Worm (Caenorhabditis elegans): Measurements from ENCODE around the gene F39F10.4.
"Not testable (repeated sequence)": the region's sequence is repeated elsewhere in the genome, so short reads cannot be mapped to it uniquely, and the experiment has no call there.

F39F10.4 gene

DNA sequence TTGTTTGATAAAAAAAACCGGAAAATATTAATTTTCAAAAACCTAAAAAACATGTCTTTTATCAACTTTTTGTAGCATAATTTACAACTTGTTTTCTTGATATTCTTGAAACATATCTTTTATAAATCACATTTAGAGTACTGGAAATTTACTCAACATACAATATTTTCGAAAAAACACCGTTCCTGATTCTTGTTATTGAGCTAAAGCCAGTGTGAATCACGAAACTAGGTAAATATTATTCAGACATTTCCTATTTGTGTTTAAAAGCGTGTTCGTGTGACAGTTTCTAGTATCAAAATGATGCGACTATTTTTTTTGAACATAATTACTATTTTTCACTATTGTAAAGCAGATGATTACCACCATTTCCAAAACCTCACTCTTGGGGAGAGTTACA, 20.1 kb upstream of the F39F10.4 start, which contains the start of gene C30E1.4:
Gene C30E1.4 (plus strand): TSS at position 301 of the 400 bp plus-strand sequence.
- TF ChIP-seq madf-9 (GFP tag; conservative IDR thresholded peaks at IDR 0.05) (no peak), snpc-4 (tag; optimal IDR thresholded peaks at IDR 0.05) (no peak), jun-1 (tag; optimal IDR thresholded peaks at IDR 0.05) (no peak), unc-62 (GFP tag; optimal IDR thresholded peaks at IDR 0.05 in 1 of 2) (no peak), unc-62 (tag; optimal IDR thresholded peaks at IDR 0.05) (no peak), aha-1 (tag) (no peak)

DNA sequence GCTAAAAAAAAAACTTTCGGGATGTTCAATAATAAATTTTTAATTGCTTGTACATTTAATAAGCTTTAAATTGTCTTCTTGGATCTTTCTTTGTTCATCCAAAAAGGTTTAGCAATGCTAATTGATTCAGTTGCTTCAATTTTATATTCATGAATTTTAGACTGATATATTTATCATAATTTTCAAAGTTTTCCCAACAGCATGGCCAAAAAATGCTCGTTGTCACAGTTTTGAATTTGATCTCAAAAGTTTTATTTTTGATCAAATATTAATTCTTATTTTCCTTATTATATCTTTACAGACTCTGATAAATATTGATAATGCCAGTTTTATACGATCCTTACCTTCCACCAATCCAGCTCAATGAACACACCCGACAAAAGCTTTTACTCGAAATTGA, 18.0 kb upstream of the F39F10.4 start, which contains the start of gene fbxb-114:
Gene fbxb-114 (plus strand): TSS at position 301 of the 400 bp plus-strand sequence.
- TF ChIP-seq F10B5.3 (tag; optimal IDR thresholded peaks at IDR 0.05) (no peak), nhr-42 (GFP tag; IDR thresholded peaks at IDR 0.05) (no peak), unc-62 (GFP tag; optimal IDR thresholded peaks at IDR 0.05 in 1 of 2) (peak in 1 of 2 experiments; percentile 39), unc-62 (tag; optimal IDR thresholded peaks at IDR 0.05) (no peak)

DNA sequence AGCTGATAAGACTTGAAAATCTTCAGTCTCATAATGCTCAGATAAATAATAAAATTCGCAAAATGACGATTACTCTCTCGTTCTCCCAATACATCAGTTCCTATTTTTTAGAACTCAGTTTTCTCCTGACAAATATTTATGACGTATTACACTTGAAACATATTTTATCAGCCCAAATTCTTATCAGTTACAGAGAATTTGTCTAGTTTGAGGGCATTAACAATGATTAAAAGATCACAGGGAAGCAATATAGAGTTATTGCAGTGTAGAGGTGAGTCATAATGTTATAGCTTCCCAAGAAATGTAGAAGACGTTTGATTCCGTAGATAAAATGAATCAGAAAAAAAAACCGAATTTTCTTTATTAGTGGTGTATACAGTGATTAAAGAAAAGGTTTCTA, 15.9 kb upstream of the F39F10.4 start:
- no peak for TF ChIP-seq zip-11 (GFP tag; IDR thresholded peaks at IDR 0.05)
- TF ChIP-seq zfp-3 (GFP tag; conservative IDR thresholded peaks at IDR 0.05), result no peak
- no peak for TF ChIP-seq lir-3 (tag; optimal IDR thresholded peaks at IDR 0.05)
- TF ChIP-seq unc-62 (GFP tag; optimal IDR thresholded peaks at IDR 0.05 in 1 of 2), result peak in 1 of 2 experiments; percentile 43
- TF ChIP-seq unc-62 (tag; optimal IDR thresholded peaks at IDR 0.05), result no peak
- no peak for TF ChIP-seq fkh-10 (GFP tag; optimal IDR thresholded peaks at IDR 0.05)
- TF ChIP-seq attf-4 (tag; optimal IDR thresholded peaks at IDR 0.05), result no peak
- peak; percentile 70 for TF ChIP-seq nhr-28 (tag; optimal IDR thresholded peaks at IDR 0.05)
- TF ChIP-seq zip-2 (tag; optimal IDR thresholded peaks at IDR 0.05), result no peak
- TF ChIP-seq mdl-1 (tag; optimal IDR thresholded peaks at IDR 0.05), result no peak
- no peak for TF ChIP-seq madf-5 (GFP tag; IDR thresholded peaks at IDR 0.05)
- peak; percentile 54 for TF ChIP-seq pqm-1 (tag; optimal IDR thresholded peaks at IDR 0.05)
- no peak for TF ChIP-seq nhr-6 (tag; optimal IDR thresholded peaks at IDR 0.05)
- no peak for TF ChIP-seq T26A8.4 (GFP tag; IDR thresholded peaks at IDR 0.05)
- TF ChIP-seq skn-1 (tag; optimal IDR thresholded peaks at IDR 0.05), result no peak

DNA sequence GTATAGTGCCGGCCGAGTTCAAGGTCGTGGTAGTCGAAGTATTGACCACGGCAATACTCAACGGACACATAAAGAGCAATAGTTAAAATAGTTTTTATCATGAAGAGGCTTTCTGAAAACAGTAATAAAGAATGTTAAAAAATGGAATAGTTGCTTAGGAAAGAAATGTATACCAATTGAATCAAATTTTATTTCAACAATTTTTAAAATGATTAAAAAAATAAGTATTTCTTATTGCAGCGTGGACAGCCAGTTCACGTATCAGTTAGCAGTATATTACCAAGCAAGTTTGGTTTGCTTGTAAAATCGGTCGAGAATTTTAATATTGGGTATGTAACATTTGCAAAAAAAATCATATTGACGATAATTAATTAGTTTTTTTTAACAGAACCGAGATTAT, 10.2 kb upstream of the F39F10.4 start, which contains the start of gene F39F10.5:
Gene F39F10.5 (minus strand): TSS at position 101 of the 400 bp plus-strand sequence.
- TF ChIP-seq nhr-48 (tag; optimal IDR thresholded peaks at IDR 0.05); zfp-3 (GFP tag; conservative IDR thresholded peaks at IDR 0.05); ztf-7 (tag; optimal IDR thresholded peaks at IDR 0.05): not testable (repeated sequence)

DNA sequence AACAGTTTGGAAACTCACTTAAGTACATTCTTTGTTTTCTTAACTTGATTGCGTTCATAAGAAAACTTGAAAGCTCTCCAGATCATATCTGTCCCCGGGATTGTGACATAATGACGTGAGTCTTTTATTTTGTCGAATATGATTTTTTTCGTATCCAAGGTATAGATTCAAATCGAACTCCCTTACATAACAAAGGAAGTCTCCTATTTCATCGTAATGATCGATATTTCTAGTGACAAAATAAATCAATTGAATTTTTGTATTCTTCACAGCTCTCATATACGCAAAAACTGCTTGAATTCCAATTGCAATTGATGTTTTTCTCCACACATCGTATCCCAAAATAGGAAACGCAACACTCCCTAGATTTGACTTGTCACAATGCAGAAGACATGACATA, 862 bp downstream of the F39F10.4 start:
- TF ChIP-seq daf-19 (GFP tag; conservative IDR thresholded peaks at IDR 0.05) (no peak), aha-1 (tag) (peak; percentile 70)

DNA sequence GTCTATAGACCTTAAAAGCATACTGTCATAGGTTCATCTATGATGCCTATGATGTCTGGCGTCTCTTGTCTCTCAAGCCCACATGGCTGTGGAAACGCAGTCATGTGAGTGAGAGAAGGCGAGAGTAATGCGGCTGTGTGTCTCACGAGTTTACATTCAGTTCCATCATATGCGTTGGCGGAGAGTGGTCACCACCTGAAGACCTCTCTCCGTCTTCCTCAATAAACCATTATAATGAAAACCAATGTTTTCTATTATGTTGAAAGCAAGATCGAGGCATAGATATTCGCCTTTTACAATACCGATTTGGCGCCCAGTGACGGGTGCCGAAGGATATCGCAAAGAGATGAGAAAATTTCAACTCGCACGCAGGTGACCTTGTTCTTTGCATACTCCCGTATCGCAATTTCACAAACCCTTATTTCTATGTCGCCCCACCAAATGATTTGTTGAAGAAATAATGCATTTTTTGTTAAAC, 1.6 kb downstream of the F39F10.4 start:
- peak; percentile 42 for TF ChIP-seq nhr-25 (tag; optimal IDR thresholded peaks at IDR 0.05; ENCODE audit: borderline replicate concordance, insufficient read depth)
- 0 out of 2 replicates have a peak, but pooled peaks have one; percentile 31 for TF ChIP-seq T26A8.4 (GFP tag; IDR thresholded peaks at IDR 0.05)
- peak; percentile 79 for TF ChIP-seq mxl-3 (GFP tag; optimal IDR thresholded peaks at IDR 0.05)
- peak; percentile 81 for TF ChIP-seq hlh-11 (tag; optimal IDR thresholded peaks at IDR 0.05)
- TF ChIP-seq ceh-20 (GFP tag; IDR thresholded peaks at IDR 0.05), result 0 out of 2 replicates have a peak, but pooled peaks have one; percentile 14
- TF ChIP-seq hif-1 (tag; optimal IDR thresholded peaks at IDR 0.05), result peak in 1 of 2 experiments; percentile 1
- TF ChIP-seq nhr-11 (tag; optimal IDR thresholded peaks at IDR 0.05), result peak; percentile 18
- TF ChIP-seq egl-43 (GFP tag; IDR thresholded peaks at IDR 0.05), result 0 out of 2 replicates have a peak, but pooled peaks have one; percentile 28
- TF ChIP-seq set-16 (GFP tag; IDR thresholded peaks at IDR 0.05), result peak; percentile 41; the same call in 1 of the 2 replicates
- TF ChIP-seq aha-1 (tag), result peak; percentile 53
- 0 out of 2 replicates have a peak, but pooled peaks have one; percentile 10 for TF ChIP-seq php-3 (GFP tag; IDR thresholded peaks at IDR 0.05)
- peak; percentile 96 for TF ChIP-seq hlh-30 (tag; optimal IDR thresholded peaks at IDR 0.05; ENCODE audit: insufficient read depth)
- TF ChIP-seq arid-1 (GFP tag; conservative IDR thresholded peaks at IDR 0.05), result 0 out of 2 replicates have a peak, but pooled peaks have one; percentile 27
- TF ChIP-seq mdl-1 (tag; optimal IDR thresholded peaks at IDR 0.05), result peak; percentile 28 to 84
- TF ChIP-seq tra-1 (GFP tag; IDR thresholded peaks at IDR 0.05), result peak; percentile 54; the same call in 1 of the 2 replicates
- peak; percentile 79 for TF ChIP-seq dmd-6 (GFP tag; IDR thresholded peaks at IDR 0.05)
- peak; percentile 77 for TF ChIP-seq hmg-1.1 (GFP tag; IDR thresholded peaks at IDR 0.05)
- peak; percentile 67 for TF ChIP-seq nhr-28 (tag; optimal IDR thresholded peaks at IDR 0.05)
- TF ChIP-seq unc-62 (GFP tag; optimal IDR thresholded peaks at IDR 0.05 in 1 of 2), result peak in 1 of 2 experiments; percentile 90
- TF ChIP-seq unc-62 (tag; optimal IDR thresholded peaks at IDR 0.05), result not testable (repeated sequence)

All from whole organism, L4 larva.